Worm (Caenorhabditis elegans) whole organism, young adult: ENCODE results near the gene set-12.
A peak's percentile ranks its signal among the peaks of the same experiment; 100 is the strongest.

Source experiments
- B0019.2 ChIP-seq: fragments of 200-800 bp; sonication (Bioruptor generic); conservative IDR thresholded peaks from 2 replicates; pipeline ENCODE4 v1.3.6; 2022; ENCODE audit warnings: missing genetic modification reagents, missing genetic modification characterization, missing compliant biosample characterization
- B0035.1 ChIP-seq: sonication (generic microtip); optimal IDR thresholded peaks from 2 replicates; lab custom pipeline; 2016; ENCODE audit warnings: missing genetic modification characterization, mild to moderate bottlenecking, missing compliant biosample characterization, missing genotype, missing genetic modification reagents
- F23B12.7 ChIP-seq: sonication (generic microtip); optimal IDR thresholded peaks from 2 replicates; lab custom pipeline; 2017; ENCODE audit warnings: missing genetic modification characterization, mild to moderate bottlenecking, missing compliant biosample characterization, antibody characterized with exemption, moderate library complexity; ENCODE audit not compliant: insufficient read depth
- F33H1.4 ChIP-seq: fragments of 200-800 bp; sonication (Bioruptor generic); IDR thresholded peaks from 2 replicates; pipeline ENCODE4 v1.3.6; 2022; ENCODE audit warnings: missing genetic modification reagents, missing genetic modification characterization, missing compliant biosample characterization
- F39B2.1 ChIP-seq: fragments of 200-800 bp; sonication (Bioruptor generic); IDR thresholded peaks from 2 replicates; pipeline ENCODE4 v1.3.6; 2022; ENCODE audit warnings: missing genetic modification reagents, missing genetic modification characterization, missing compliant biosample characterization
- F49E8.2 ChIP-seq: sonication (generic microtip); optimal IDR thresholded peaks from 3 replicates; lab custom pipeline; 2017; ENCODE audit warnings: missing genetic modification characterization, mild to moderate bottlenecking, missing compliant biosample characterization, antibody characterized with exemption, moderate library complexity; ENCODE audit not compliant: insufficient read depth
- F57A8.1 ChIP-seq: fragments of 200-800 bp; sonication (Bioruptor generic); optimal IDR thresholded peaks from 2 replicates; lab custom pipeline; 2018; ENCODE audit warnings: mild to moderate bottlenecking, missing genetic modification characterization, moderate library complexity, missing compliant biosample characterization
- F57C9.4 ChIP-seq: sonication (generic microtip); optimal IDR thresholded peaks from 2 replicates; lab custom pipeline; 2017; ENCODE audit warnings: mild to moderate bottlenecking, missing genetic modification characterization, missing compliant biosample characterization
- K11D2.4 ChIP-seq: fragments of 200-800 bp; sonication (Bioruptor generic); IDR thresholded peaks from 2 replicates; pipeline ENCODE4 v1.3.6; 2022; ENCODE audit warnings: missing genetic modification reagents, missing genetic modification characterization, missing compliant biosample characterization
- K12H6.12 ChIP-seq: fragments of 200-800 bp; sonication (Bioruptor generic); optimal IDR thresholded peaks from 2 replicates; lab custom pipeline; 2018; ENCODE audit warnings: mild to moderate bottlenecking, missing genetic modification characterization, missing compliant biosample characterization
- Y53G8AR.9 ChIP-seq: fragments of 200-800 bp; sonication (Bioruptor generic); conservative IDR thresholded peaks from 2 replicates; pipeline ENCODE4 v1.3.6; 2022; ENCODE audit warnings: missing genetic modification reagents, missing genetic modification characterization, missing compliant biosample characterization
- akir-1 ChIP-seq: fragments of 200-800 bp; sonication (Bioruptor generic); optimal IDR thresholded peaks from 2 replicates; lab custom pipeline; 2018; ENCODE audit warnings: mild to moderate bottlenecking, missing genetic modification characterization, moderate library complexity, missing compliant biosample characterization
- athp-1 ChIP-seq: sonication (generic microtip); optimal IDR thresholded peaks from 2 replicates; lab custom pipeline; 2017; ENCODE audit warnings: mild to moderate bottlenecking, missing genetic modification characterization, missing compliant biosample characterization
- bed-2 ChIP-seq: fragments of 200-800 bp; sonication (Bioruptor generic); IDR thresholded peaks from 2 replicates; pipeline ENCODE4 v1.3.6; 2022; ENCODE audit warnings: missing genetic modification reagents, missing genetic modification characterization, missing compliant biosample characterization
- ceh-100 ChIP-seq: fragments of 200-800 bp; sonication (Bioruptor generic); IDR thresholded peaks from 2 replicates; pipeline ENCODE4 v1.3.6; 2022; ENCODE audit warnings: missing genetic modification reagents, missing genetic modification characterization, missing compliant biosample characterization
- ceh-27 ChIP-seq: fragments of 200-800 bp; sonication (Bioruptor generic); optimal IDR thresholded peaks from 2 replicates; lab custom pipeline; 2018; ENCODE audit warnings: mild to moderate bottlenecking, missing genetic modification characterization, moderate library complexity, missing compliant biosample characterization
- ceh-40 ChIP-seq: fragments of 200-800 bp; sonication (Bioruptor generic); IDR thresholded peaks from 2 replicates; pipeline ENCODE4 v1.3.6; 2022; ENCODE audit warnings: missing genetic modification characterization, missing compliant biosample characterization
- ets-4 ChIP-seq: fragments of 200-800 bp; sonication (Bioruptor generic); optimal IDR thresholded peaks from 2 replicates; lab custom pipeline; 2018; ENCODE audit warnings: mild to moderate bottlenecking, missing genetic modification characterization, missing compliant biosample characterization
- fkh-3 ChIP-seq: sonication (generic microtip); optimal IDR thresholded peaks from 2 replicates; lab custom pipeline; 2016; ENCODE audit warnings: mild to moderate bottlenecking, missing genetic modification characterization, missing compliant biosample characterization
- gei-17 ChIP-seq: fragments of 200-800 bp; sonication (Bioruptor generic); optimal IDR thresholded peaks from 2 replicates; lab custom pipeline; 2018; ENCODE audit warnings: mild to moderate bottlenecking, missing genetic modification characterization, missing compliant biosample characterization
- hlh-26 ChIP-seq: fragments of 200-800 bp; sonication (Bioruptor generic); conservative IDR thresholded peaks from 2 replicates; pipeline ENCODE4 v1.3.6; 2022; ENCODE audit warnings: missing genetic modification reagents, missing genetic modification characterization, missing compliant biosample characterization
- lag-1 ChIP-seq: fragments of 200-800 bp; sonication (Bioruptor generic); IDR thresholded peaks from 2 replicates; pipeline ENCODE4 v1.3.6; 2022; ENCODE audit warnings: missing genetic modification reagents, missing genetic modification characterization, missing compliant biosample characterization
- lin-54 ChIP-seq: fragments of 200-800 bp; sonication (Bioruptor generic); optimal IDR thresholded peaks from 2 replicates; lab custom pipeline; 2018; ENCODE audit warnings: mild to moderate bottlenecking, missing genetic modification characterization, missing compliant biosample characterization
- madf-3 ChIP-seq: fragments of 200-800 bp; sonication (Bioruptor generic); IDR thresholded peaks from 2 replicates; pipeline ENCODE4 v1.3.6; 2022; ENCODE audit warnings: missing genetic modification reagents, missing genetic modification characterization, missing compliant biosample characterization
- nfya-2 ChIP-seq: fragments of 200-800 bp; sonication (Bioruptor generic); IDR thresholded peaks from 2 replicates; pipeline ENCODE4 v1.3.6; 2022; ENCODE audit warnings: missing genetic modification reagents, missing genetic modification characterization, missing compliant biosample characterization
- nhr-120 ChIP-seq: fragments of 200-800 bp; sonication (Bioruptor generic); IDR thresholded peaks from 2 replicates; pipeline ENCODE4 v1.3.6; 2022; ENCODE audit warnings: missing genetic modification characterization, missing compliant biosample characterization
- pbrm-1 ChIP-seq: fragments of 200-800 bp; sonication (Bioruptor generic); IDR thresholded peaks from 2 replicates; pipeline ENCODE4 v1.3.6; 2022; ENCODE audit warnings: missing genetic modification reagents, missing genetic modification characterization, missing compliant biosample characterization
- rec-8 ChIP-seq, 2 experiments: sonication (generic microtip); optimal IDR thresholded peaks; 2 replicates each; lab custom pipeline; 2016; ENCODE audit warnings: mild to moderate bottlenecking in 2 of 2, missing genetic modification characterization in 2 of 2, missing genetic modification reagents in 2 of 2, missing genotype in 2 of 2, missing biosample characterization in 1 of 2, missing compliant biosample characterization in 1 of 2, moderate library complexity in 1 of 2
- repo-1 ChIP-seq: sonication (generic microtip); optimal IDR thresholded peaks from 2 replicates; lab custom pipeline; 2017; ENCODE audit warnings: mild to moderate bottlenecking, missing genetic modification characterization, missing compliant biosample characterization
- rpc-1 ChIP-seq, 2 experiments: fragments of 150-350 bp in 1 of 2; sonication (generic microtip) in 1 of 2; optimal IDR thresholded peaks; 2 replicates each; lab custom pipeline; 2014 to 2018; ENCODE audit warnings: missing biosample characterization in 1 of 2, missing genetic modification characterization in 1 of 2, missing genetic modification reagents in 1 of 2, missing genotype in 1 of 2
- sea-2 ChIP-seq: fragments of 200-800 bp; sonication (Bioruptor generic); IDR thresholded peaks from 2 replicates; pipeline ENCODE4 v1.3.6; 2022; ENCODE audit warnings: missing genetic modification characterization, missing compliant biosample characterization
- unc-62 ChIP-seq: fragments of 150-350 bp; optimal IDR thresholded peaks from 2 replicates; lab custom pipeline; 2014; ENCODE audit warnings: missing biosample characterization, missing genetic modification reagents, missing genetic modification characterization
- zim-3 ChIP-seq: sonication (generic microtip); optimal IDR thresholded peaks from 2 replicates; lab custom pipeline; 2017; ENCODE audit warnings: mild to moderate bottlenecking, missing genetic modification characterization, moderate library complexity, missing compliant biosample characterization
- ztf-18 ChIP-seq: sonication (generic microtip); optimal IDR thresholded peaks from 2 replicates; lab custom pipeline; 2016; ENCODE audit warnings: missing genotype, mild to moderate bottlenecking, missing genetic modification characterization, missing compliant biosample characterization
- ztf-26 ChIP-seq: sonication (generic microtip); optimal IDR thresholded peaks from 2 replicates; lab custom pipeline; 2017; ENCODE audit warnings: missing genetic modification characterization, missing compliant biosample characterization
- ztf-6 ChIP-seq: fragments of 200-800 bp; sonication (Bioruptor generic); IDR thresholded peaks from 2 replicates; pipeline ENCODE4 v1.3.6; 2022; ENCODE audit warnings: missing genetic modification reagents, missing genetic modification characterization, missing compliant biosample characterization

set-12 gene

ce11 chrX:7712887-7713286, 23.2 kb downstream of the set-12 start:
- no peak for TF ChIP-seq ceh-100 (GFP tag; lab: Robert Waterston, UW)
- TF ChIP-seq madf-3: no peak
- TF ChIP-seq F39B2.1 (GFP tag; lab: Robert Waterston, UW): no peak
- no peak for TF ChIP-seq F49E8.2 (tag; lab: Kevin White, UChicago)
- TF ChIP-seq K12H6.12: no peak
- TF ChIP-seq ztf-6 (GFP tag; lab: Robert Waterston, UW): no peak
- TF ChIP-seq B0019.2 (GFP tag; lab: Robert Waterston, UW): no peak
- no peak for TF ChIP-seq akir-1 (GFP tag; lab: Kevin White, UChicago)
- TF ChIP-seq F23B12.7 (tag; lab: Kevin White, UChicago): no peak
- TF ChIP-seq ets-4 (GFP tag; lab: Kevin White, UChicago): no peak
- TF ChIP-seq pbrm-1 (GFP tag; lab: Robert Waterston, UW): no peak
- no peak for TF ChIP-seq repo-1
- TF ChIP-seq rec-8 (tag; optimal IDR thresholded peaks at IDR 0.05; lab: Kevin White, UChicago): no peak
- no peak for TF ChIP-seq unc-62 (GFP tag; lab: Kevin White, UChicago)
- TF ChIP-seq gei-17 (GFP tag; lab: Kevin White, UChicago): no peak
- TF ChIP-seq lin-54 (GFP tag; lab: Kevin White, UChicago): no peak

DNA sequence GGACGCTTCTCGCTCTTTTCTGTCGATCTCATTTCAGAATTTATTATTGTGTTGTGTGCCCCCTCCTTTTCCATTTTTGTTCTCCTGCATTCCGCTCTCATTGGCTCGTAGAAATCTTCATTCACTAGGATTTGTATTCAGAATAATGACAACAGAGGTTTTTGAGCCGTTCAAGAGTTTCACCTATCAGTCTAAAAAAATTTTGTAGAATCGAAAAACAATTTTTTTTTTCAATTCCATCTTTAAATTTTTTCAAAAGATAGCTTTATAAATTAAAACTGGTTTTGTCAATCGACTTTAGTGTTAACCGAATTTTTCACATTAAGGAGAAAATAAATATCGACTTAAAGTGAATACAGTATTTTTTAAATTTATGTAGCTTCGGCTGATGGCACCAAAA, 25.4 kb downstream of the set-12 start, which contains the start of gene K09F5.4:
TSS of gene K09F5.4 (minus strand) at position 101 of the 400 bp plus-strand sequence.
- TF ChIP-seq F23B12.7 (tag; lab: Kevin White, UChicago) (no peak), B0035.1 (tag; lab: Kevin White, UChicago) (no peak), F57C9.4 (tag; lab: Kevin White, UChicago) (no peak), rpc-1 (optimal IDR thresholded peaks at IDR 0.05; lab: Kevin White, UChicago) (no peak), rpc-1 (tag; optimal IDR thresholded peaks at IDR 0.05; lab: Kevin White, UChicago) (no peak)

- TF ChIP-seq lag-1 (GFP tag; lab: Robert Waterston, UW): 0 out of 2 replicates have a peak, but pooled peaks have one; percentile 10
- no peak for TF ChIP-seq ceh-27 (GFP tag; lab: Kevin White, UChicago)
Observed at ce11 chrX:7710187-7710586, 25.9 kb downstream of the set-12 start.

ce11 chrX:7707031-7707430, 29.0 kb downstream of the set-12 start, which contains the start of gene kvs-1:
TSS of gene kvs-1 (minus strand) at chrX:7707131.
- TF ChIP-seq athp-1 (tag; lab: Kevin White, UChicago): no peak
- no peak for TF ChIP-seq ztf-18
- no peak for TF ChIP-seq sea-2 (GFP tag; lab: Robert Waterston, UW)
- TF ChIP-seq Y53G8AR.9 (GFP tag; lab: Robert Waterston, UW): no peak
- no peak for TF ChIP-seq nfya-2
- no peak for TF ChIP-seq nhr-120 (GFP tag; lab: Robert Waterston, UW)
- no peak for TF ChIP-seq bed-2 (GFP tag; lab: Robert Waterston, UW)
- no peak for TF ChIP-seq hlh-26 (GFP tag; lab: Robert Waterston, UW)

ce11 chrX:7703863-7704262, 32.2 kb downstream of the set-12 start:
- TF ChIP-seq fkh-3 (tag; lab: Kevin White, UChicago) (no peak), ztf-26 (tag; lab: Kevin White, UChicago) (no peak), zim-3 (tag; lab: Kevin White, UChicago) (no peak), ceh-40 (GFP tag; lab: Robert Waterston, UW) (no peak), K11D2.4 (GFP tag; lab: Robert Waterston, UW) (no peak), F57A8.1 (no peak), F33H1.4 (no peak)
